Worm (Caenorhabditis elegans) whole organism, mixed stage, embryonic: Measurements from ENCODE around the gene skr-17.

Source experiments
- elt-3 ChIP-seq: fragments of 150-350 bp; optimal IDR thresholded peaks from 2 replicates; lab custom pipeline; 2014; ENCODE audit warnings: missing biosample characterization, missing genetic modification characterization
- lin-13 ChIP-seq: fragments of 150-350 bp; optimal IDR thresholded peaks from 2 replicates; lab custom pipeline; 2014; ENCODE audit warnings: missing biosample characterization, missing genetic modification characterization
- pha-4 ChIP-seq: fragments of 150-350 bp; optimal IDR thresholded peaks from 2 replicates; lab custom pipeline; 2018; ENCODE audit warnings: missing biosample characterization, missing genetic modification reagents, missing genetic modification characterization
- unc-62 ChIP-seq: fragments of 150-350 bp; optimal IDR thresholded peaks from 2 replicates; lab custom pipeline; 2014; ENCODE audit warnings: missing biosample characterization, missing genetic modification reagents, missing genetic modification characterization
- ztf-11 ChIP-seq: fragments of 150-350 bp; optimal IDR thresholded peaks from 2 replicates; lab custom pipeline; 2014; ENCODE audit warnings: missing biosample characterization, missing genetic modification characterization

DNA sequence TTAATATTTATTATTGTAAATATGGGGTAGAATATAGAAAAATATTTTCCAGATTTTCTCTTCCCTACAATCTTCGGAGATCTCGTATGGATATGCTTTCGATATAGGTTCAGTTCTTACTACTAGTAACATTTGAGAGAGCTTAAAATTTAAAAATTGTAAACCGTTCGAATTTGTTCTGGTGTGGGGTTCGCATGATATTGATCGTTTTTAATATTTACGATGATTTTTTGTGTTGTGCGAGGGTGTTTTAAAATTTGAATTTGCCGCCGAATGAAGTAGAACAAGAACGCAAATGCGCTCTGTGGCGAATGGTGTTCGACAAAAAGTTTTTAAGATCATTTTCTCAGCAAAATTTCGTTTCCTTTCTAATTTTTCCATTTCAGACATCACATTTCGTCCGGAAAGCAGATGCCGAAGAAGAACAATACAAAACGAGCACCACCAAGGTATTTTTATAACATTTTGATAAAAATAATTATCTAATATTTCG lies at the start of gene skr-17:
- no peak for TF ChIP-seq ztf-11 (tag; lab: Kevin White, UChicago)
- no peak for TF ChIP-seq elt-3
- TF ChIP-seq pha-4 (tag; lab: Kevin White, UChicago): no peak
- no peak for TF ChIP-seq lin-13 (tag; lab: Kevin White, UChicago)
- TF ChIP-seq unc-62 (GFP tag; lab: Kevin White, UChicago): no peak
